Worm (Caenorhabditis elegans) whole organism, young adult: Measurements from ENCODE around the gene F14D12.1.

Experiments used
- C06A6.2 ChIP-seq: fragments of 200-800 bp; sonication (Bioruptor generic); conservative IDR thresholded peaks from 2 replicates; pipeline ENCODE4 v1.3.6; 2022; ENCODE audit warnings: missing genetic modification characterization, missing compliant biosample characterization
- F10E7.11 ChIP-seq: sonication (generic microtip); optimal IDR thresholded peaks from 2 replicates; lab custom pipeline; 2017; ENCODE audit warnings: mild to moderate bottlenecking, missing genetic modification characterization, moderate library complexity, missing compliant biosample characterization
- F22D6.2 ChIP-seq: sonication (generic microtip); optimal IDR thresholded peaks from 2 replicates; lab custom pipeline; 2016; ENCODE audit warnings: mild to moderate bottlenecking, missing genetic modification characterization, missing compliant biosample characterization
- F33H1.4 ChIP-seq: fragments of 200-800 bp; sonication (Bioruptor generic); IDR thresholded peaks from 2 replicates; pipeline ENCODE4 v1.3.6; 2022; ENCODE audit warnings: missing genetic modification reagents, missing genetic modification characterization, missing compliant biosample characterization
- F39B2.1 ChIP-seq: fragments of 200-800 bp; sonication (Bioruptor generic); IDR thresholded peaks from 2 replicates; pipeline ENCODE4 v1.3.6; 2022; ENCODE audit warnings: missing genetic modification reagents, missing genetic modification characterization, missing compliant biosample characterization
- F49E8.2 ChIP-seq: sonication (generic microtip); optimal IDR thresholded peaks from 3 replicates; lab custom pipeline; 2017; ENCODE audit warnings: missing genetic modification characterization, mild to moderate bottlenecking, missing compliant biosample characterization, antibody characterized with exemption, moderate library complexity; ENCODE audit not compliant: insufficient read depth
- F57A8.1 ChIP-seq: fragments of 200-800 bp; sonication (Bioruptor generic); optimal IDR thresholded peaks from 2 replicates; lab custom pipeline; 2018; ENCODE audit warnings: mild to moderate bottlenecking, missing genetic modification characterization, moderate library complexity, missing compliant biosample characterization
- F57C9.4 ChIP-seq: sonication (generic microtip); optimal IDR thresholded peaks from 2 replicates; lab custom pipeline; 2017; ENCODE audit warnings: mild to moderate bottlenecking, missing genetic modification characterization, missing compliant biosample characterization
- T07F8.4 ChIP-seq: sonication (generic microtip); optimal IDR thresholded peaks from 2 replicates; lab custom pipeline; 2016; ENCODE audit warnings: mild to moderate bottlenecking, missing genetic modification characterization, moderate library complexity, missing compliant biosample characterization
- T26A5.8 ChIP-seq: sonication (generic microtip); optimal IDR thresholded peaks from 2 replicates; lab custom pipeline; 2016; ENCODE audit warnings: missing genetic modification characterization, missing compliant biosample characterization
- Y53F4B.3 ChIP-seq: fragments of 200-800 bp; sonication (Bioruptor generic); IDR thresholded peaks from 2 replicates; pipeline ENCODE4 v1.3.6; 2022; ENCODE audit warnings: missing genetic modification reagents, missing genetic modification characterization, missing compliant biosample characterization
- Y79H2A.3 ChIP-seq: fragments of 200-800 bp; sonication (Bioruptor generic); conservative IDR thresholded peaks from 2 replicates; pipeline ENCODE4 v1.3.6; 2022; ENCODE audit warnings: missing genetic modification reagents, missing genetic modification characterization, missing compliant biosample characterization
- Y95B8A.8 ChIP-seq: fragments of 200-800 bp; sonication (Bioruptor generic); IDR thresholded peaks from 2 replicates; pipeline ENCODE4 v1.3.6; 2022; ENCODE audit warnings: missing genetic modification reagents, missing genetic modification characterization, missing compliant biosample characterization
- akir-1 ChIP-seq: fragments of 200-800 bp; sonication (Bioruptor generic); optimal IDR thresholded peaks from 2 replicates; lab custom pipeline; 2018; ENCODE audit warnings: mild to moderate bottlenecking, missing genetic modification characterization, moderate library complexity, missing compliant biosample characterization
- ama-1 ChIP-seq, 3 experiments: fragments of 150-350 bp in 1 of 3; sonication (generic microtip) in 2 of 3; optimal IDR thresholded peaks; 2 replicates each; lab custom pipeline; 2014 to 2018; ENCODE audit warnings: missing biosample characterization in 2 of 3, missing genetic modification characterization in 2 of 3, missing genetic modification reagents in 2 of 3
- aptf-3 ChIP-seq: fragments of 200-800 bp; sonication (Bioruptor generic); IDR thresholded peaks from 2 replicates; pipeline ENCODE4 v1.3.6; 2022; ENCODE audit warnings: missing genetic modification characterization, missing compliant biosample characterization
- atf-7 ChIP-seq: sonication (generic microtip); optimal IDR thresholded peaks from 2 replicates; lab custom pipeline; 2017; ENCODE audit warnings: mild to moderate bottlenecking, missing genetic modification characterization, missing compliant biosample characterization
- attf-6 ChIP-seq: fragments of 200-800 bp; sonication (Bioruptor generic); IDR thresholded peaks from 2 replicates; pipeline ENCODE4 v1.3.6; 2022; ENCODE audit warnings: missing genetic modification reagents, missing genetic modification characterization, missing compliant biosample characterization
- bed-2 ChIP-seq: fragments of 200-800 bp; sonication (Bioruptor generic); IDR thresholded peaks from 2 replicates; pipeline ENCODE4 v1.3.6; 2022; ENCODE audit warnings: missing genetic modification reagents, missing genetic modification characterization, missing compliant biosample characterization
- ceh-27 ChIP-seq: fragments of 200-800 bp; sonication (Bioruptor generic); optimal IDR thresholded peaks from 2 replicates; lab custom pipeline; 2018; ENCODE audit warnings: mild to moderate bottlenecking, missing genetic modification characterization, moderate library complexity, missing compliant biosample characterization
- chd-7 ChIP-seq: sonication (generic microtip); optimal IDR thresholded peaks from 2 replicates; lab custom pipeline; 2016; ENCODE audit warnings: mild to moderate bottlenecking, missing genetic modification characterization, moderate library complexity, missing compliant biosample characterization
- dox-1 ChIP-seq: fragments of 200-800 bp; sonication (Bioruptor generic); IDR thresholded peaks from 2 replicates; pipeline ENCODE4 v1.3.6; 2022; ENCODE audit warnings: missing genetic modification reagents, missing genetic modification characterization, missing compliant biosample characterization
- dpff-1 ChIP-seq: sonication (generic microtip); optimal IDR thresholded peaks from 2 replicates; lab custom pipeline; 2017; ENCODE audit warnings: mild to moderate bottlenecking, missing genetic modification characterization, missing compliant biosample characterization
- egl-18 ChIP-seq: fragments of 200-800 bp; sonication (Bioruptor generic); IDR thresholded peaks from 2 replicates; pipeline ENCODE4 v1.3.6; 2022; ENCODE audit warnings: missing genetic modification reagents, missing genetic modification characterization, missing compliant biosample characterization
- egrh-3 ChIP-seq: fragments of 200-800 bp; sonication (Bioruptor generic); IDR thresholded peaks from 2 replicates; pipeline ENCODE4 v1.3.6; 2022; ENCODE audit warnings: missing genetic modification reagents, missing genetic modification characterization, missing compliant biosample characterization
- gei-17 ChIP-seq: fragments of 200-800 bp; sonication (Bioruptor generic); optimal IDR thresholded peaks from 2 replicates; lab custom pipeline; 2018; ENCODE audit warnings: mild to moderate bottlenecking, missing genetic modification characterization, missing compliant biosample characterization
- him-1 ChIP-seq: sonication (generic microtip); optimal IDR thresholded peaks from 2 replicates; lab custom pipeline; 2016; ENCODE audit warnings: missing genotype, missing genetic modification reagents, missing genetic modification characterization, missing compliant biosample characterization
- hlh-12 ChIP-seq: sonication (generic microtip); optimal IDR thresholded peaks from 2 replicates; lab custom pipeline; 2016; ENCODE audit warnings: missing genetic modification characterization, missing compliant biosample characterization
- lin-26 ChIP-seq: fragments of 200-800 bp; sonication (Bioruptor generic); IDR thresholded peaks from 2 replicates; pipeline ENCODE4 v1.3.6; 2022; ENCODE audit warnings: missing genetic modification reagents, missing genetic modification characterization, missing compliant biosample characterization
- lin-40 ChIP-seq: sonication (generic microtip); optimal IDR thresholded peaks from 2 replicates; lab custom pipeline; 2016; ENCODE audit warnings: missing genetic modification characterization, mild to moderate bottlenecking, missing compliant biosample characterization, missing genotype, missing genetic modification reagents
- madf-10 ChIP-seq: sonication (generic microtip); optimal IDR thresholded peaks from 2 replicates; lab custom pipeline; 2016; ENCODE audit warnings: mild to moderate bottlenecking, missing genetic modification characterization, missing compliant biosample characterization
- madf-6 ChIP-seq: fragments of 200-800 bp; sonication (Bioruptor generic); IDR thresholded peaks from 2 replicates; pipeline ENCODE4 v1.3.6; 2022; ENCODE audit warnings: missing genetic modification reagents, missing genetic modification characterization, missing compliant biosample characterization
- madf-8 ChIP-seq: fragments of 200-800 bp; sonication (Bioruptor generic); conservative IDR thresholded peaks from 2 replicates; pipeline ENCODE4 v1.3.6; 2022; ENCODE audit warnings: missing genetic modification reagents, missing genetic modification characterization, missing compliant biosample characterization
- nfya-2 ChIP-seq: fragments of 200-800 bp; sonication (Bioruptor generic); IDR thresholded peaks from 2 replicates; pipeline ENCODE4 v1.3.6; 2022; ENCODE audit warnings: missing genetic modification reagents, missing genetic modification characterization, missing compliant biosample characterization
- nfyb-1 ChIP-seq: fragments of 200-800 bp; sonication (Bioruptor generic); IDR thresholded peaks from 2 replicates; pipeline ENCODE4 v1.3.6; 2022; ENCODE audit warnings: missing genetic modification reagents, missing genetic modification characterization, missing compliant biosample characterization
- nhr-120 ChIP-seq: fragments of 200-800 bp; sonication (Bioruptor generic); IDR thresholded peaks from 2 replicates; pipeline ENCODE4 v1.3.6; 2022; ENCODE audit warnings: missing genetic modification characterization, missing compliant biosample characterization
- nhr-179 ChIP-seq: sonication (generic microtip); optimal IDR thresholded peaks from 2 replicates; lab custom pipeline; 2016; ENCODE audit warnings: mild to moderate bottlenecking, missing genetic modification characterization, missing compliant biosample characterization
- nhr-80 ChIP-seq: sonication (generic microtip); optimal IDR thresholded peaks from 2 replicates; lab custom pipeline; 2016; ENCODE audit warnings: missing genetic modification characterization, missing compliant biosample characterization
- rcor-1 ChIP-seq: fragments of 200-800 bp; sonication (Bioruptor generic); IDR thresholded peaks from 2 replicates; pipeline ENCODE4 v1.3.6; 2022; ENCODE audit warnings: missing genetic modification reagents, missing genetic modification characterization, missing compliant biosample characterization
- snpc-4 ChIP-seq, 5 experiments: fragments of 150-350 bp in 1 of 5; sonication (generic microtip) in 4 of 5; optimal IDR thresholded peaks; 2 replicates each; lab custom pipeline; 2014 to 2018; ENCODE audit warnings: missing genetic modification characterization in 5 of 5, missing biosample characterization in 3 of 5, antibody characterized with exemption in 2 of 5, mild to moderate bottlenecking in 2 of 5, missing compliant biosample characterization in 2 of 5, missing genotype in 2 of 5, moderate library complexity in 2 of 5, missing genetic modification reagents in 1 of 5
- unc-62 ChIP-seq: fragments of 150-350 bp; optimal IDR thresholded peaks from 2 replicates; lab custom pipeline; 2014; ENCODE audit warnings: missing biosample characterization, missing genetic modification reagents, missing genetic modification characterization
- zim-3 ChIP-seq: sonication (generic microtip); optimal IDR thresholded peaks from 2 replicates; lab custom pipeline; 2017; ENCODE audit warnings: mild to moderate bottlenecking, missing genetic modification characterization, moderate library complexity, missing compliant biosample characterization
- ztf-22 ChIP-seq: fragments of 200-800 bp; sonication (Bioruptor generic); optimal IDR thresholded peaks from 2 replicates; lab custom pipeline; 2018; ENCODE audit warnings: mild to moderate bottlenecking, missing genetic modification characterization, moderate library complexity, missing compliant biosample characterization
- ztf-26 ChIP-seq: sonication (generic microtip); optimal IDR thresholded peaks from 2 replicates; lab custom pipeline; 2017; ENCODE audit warnings: missing genetic modification characterization, missing compliant biosample characterization
- ztf-3 ChIP-seq: fragments of 200-800 bp; sonication (Bioruptor generic); optimal IDR thresholded peaks from 2 replicates; lab custom pipeline; 2018; ENCODE audit warnings: mild to moderate bottlenecking, missing genetic modification characterization, missing compliant biosample characterization
- ztf-6 ChIP-seq: fragments of 200-800 bp; sonication (Bioruptor generic); IDR thresholded peaks from 2 replicates; pipeline ENCODE4 v1.3.6; 2022; ENCODE audit warnings: missing genetic modification reagents, missing genetic modification characterization, missing compliant biosample characterization

The F14D12.1 gene

DNA sequence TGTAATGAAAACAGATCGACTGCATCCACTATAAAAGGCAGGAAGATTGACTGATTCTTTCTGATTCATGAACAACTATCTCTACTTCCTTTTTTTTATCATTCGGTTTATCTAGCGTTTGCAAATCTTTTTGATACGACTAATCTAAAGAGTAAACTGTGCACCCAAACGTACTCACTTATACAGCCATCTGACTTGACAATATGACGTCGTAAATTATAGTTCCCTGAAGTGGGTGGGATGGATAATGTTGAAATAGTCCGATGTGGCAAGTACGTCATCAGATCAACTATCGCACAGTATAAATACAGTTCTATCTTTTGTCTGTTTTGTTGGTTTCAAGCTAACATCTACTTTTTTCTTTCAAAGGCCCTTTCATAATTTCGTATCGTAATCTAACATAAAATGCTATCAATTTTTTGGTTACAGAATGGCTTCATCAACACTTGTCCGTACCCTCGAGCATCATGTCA, 43.4 kb downstream of the F14D12.1 start, which contains the start of gene T22B7.3:
T22B7.3 (plus strand) TSS at position 423 of the 473 bp plus-strand sequence.
- TF ChIP-seq madf-10 (no peak), snpc-4 (GFP tag; optimal IDR thresholded peaks at IDR 0.05; lab: Kevin White, UChicago) (no peak), snpc-4 (tag; optimal IDR thresholded peaks at IDR 0.05; lab: Kevin White, UChicago) (no peak), ztf-3 (GFP tag; lab: Kevin White, UChicago) (no peak), dox-1 (GFP tag; lab: Robert Waterston, UW) (no peak), egrh-3 (GFP tag; lab: Robert Waterston, UW) (no peak), madf-8 (no peak), unc-62 (GFP tag; lab: Kevin White, UChicago) (no peak), madf-6 (GFP tag; lab: Robert Waterston, UW) (no peak), F57A8.1 (GFP tag; lab: Kevin White, UChicago) (no peak), Y79H2A.3 (no peak), F49E8.2 (tag; lab: Kevin White, UChicago) (no peak), rcor-1 (GFP tag; lab: Robert Waterston, UW) (no peak), atf-7 (tag; lab: Kevin White, UChicago) (no peak), nfyb-1 (GFP tag; lab: Robert Waterston, UW) (no peak), chd-7 (no peak), egl-18 (GFP tag; lab: Robert Waterston, UW) (no peak), zim-3 (tag; lab: Kevin White, UChicago) (no peak)

DNA sequence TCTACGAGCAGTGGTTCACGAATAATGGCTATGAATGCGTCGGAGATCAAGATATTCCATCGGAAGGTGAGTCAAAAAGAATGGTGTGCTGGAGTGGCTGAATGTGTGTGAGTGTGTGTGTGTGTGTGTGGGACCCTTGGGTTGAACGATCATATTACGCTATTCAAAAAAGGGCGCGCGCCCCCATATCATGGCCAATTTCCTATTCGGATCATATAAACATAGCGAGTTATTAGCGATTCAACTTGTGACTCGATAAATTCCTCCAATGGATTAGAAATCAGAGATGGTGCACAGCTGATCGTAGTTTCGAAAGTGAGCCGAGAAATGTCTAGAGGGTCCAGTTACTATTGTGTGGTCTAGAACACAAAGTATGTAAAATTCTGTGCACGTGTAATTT, 44.3 kb downstream of the F14D12.1 start, which contains the start of gene srv-7:
srv-7 (minus strand) TSS at position 101 of the 400 bp plus-strand sequence.
- TF ChIP-seq lin-40 (tag; lab: Kevin White, UChicago) (no peak), nhr-80 (tag; lab: Kevin White, UChicago) (no peak), T26A5.8 (tag; lab: Kevin White, UChicago) (no peak), him-1 (tag; lab: Kevin White, UChicago) (no peak), aptf-3 (GFP tag; lab: Robert Waterston, UW) (no peak), lin-26 (GFP tag; lab: Robert Waterston, UW) (no peak), nhr-120 (GFP tag; lab: Robert Waterston, UW) (no peak), hlh-12 (no peak), T07F8.4 (tag; lab: Kevin White, UChicago) (no peak), nfyb-1 (GFP tag; lab: Robert Waterston, UW) (no peak), F33H1.4 (GFP tag; lab: Robert Waterston, UW) (no peak), bed-2 (no peak), ama-1 (optimal IDR thresholded peaks at IDR 0.05; lab: Kevin White, UChicago) (no peak), ama-1 (GFP tag; optimal IDR thresholded peaks at IDR 0.05; lab: Kevin White, UChicago) (no peak), akir-1 (GFP tag; lab: Kevin White, UChicago) (no peak), zim-3 (tag; lab: Kevin White, UChicago) (no peak), chd-7 (no peak)

DNA sequence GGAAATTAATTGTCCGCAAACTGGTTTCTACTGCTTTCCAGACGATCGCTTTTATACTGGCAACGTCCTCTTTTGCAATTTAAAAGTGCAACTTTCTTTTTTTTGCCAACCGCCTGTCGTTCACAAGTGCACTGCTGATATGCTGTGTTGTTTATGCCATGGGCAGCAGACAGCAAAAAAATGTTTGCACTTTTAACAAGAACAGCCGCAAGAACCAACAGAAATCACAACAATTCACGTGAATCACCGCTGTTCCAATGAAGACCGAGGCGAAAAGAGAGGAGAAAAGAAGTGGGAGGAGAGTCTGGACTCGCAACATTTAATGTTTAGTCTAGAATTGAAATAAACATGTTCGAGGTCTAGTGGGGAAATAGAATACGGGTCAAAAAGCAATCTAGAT, 50.2 kb downstream of the F14D12.1 start, which contains the start of gene T22B7.7:
T22B7.7 (minus strand) TSS at position 262 of the 400 bp plus-strand sequence.
- TF ChIP-seq gei-17 (GFP tag; lab: Kevin White, UChicago) (peak; percentile 6), F22D6.2 (tag; lab: Kevin White, UChicago) (peak; percentile 43), Y53F4B.3 (GFP tag; lab: Robert Waterston, UW) (no peak), F39B2.1 (GFP tag; lab: Robert Waterston, UW) (no peak), nfya-2 (GFP tag; lab: Robert Waterston, UW) (no peak), F49E8.2 (tag; lab: Kevin White, UChicago) (no peak), dpff-1 (tag; lab: Kevin White, UChicago) (no peak), Y95B8A.8 (GFP tag; lab: Robert Waterston, UW) (no peak), ceh-27 (GFP tag; lab: Kevin White, UChicago) (no peak), ztf-22 (no peak), attf-6 (no peak), ama-1 (optimal IDR thresholded peaks at IDR 0.05; lab: Kevin White, UChicago) (no peak), ama-1 (GFP tag; optimal IDR thresholded peaks at IDR 0.05; lab: Kevin White, UChicago) (no peak), F10E7.11 (tag; lab: Kevin White, UChicago) (no peak), C06A6.2 (no peak), ztf-26 (tag; lab: Kevin White, UChicago) (no peak), bed-2 (no peak), madf-8 (no peak), ztf-6 (GFP tag; lab: Robert Waterston, UW) (no peak), nhr-179 (tag; lab: Kevin White, UChicago) (no peak), F57C9.4 (tag; lab: Kevin White, UChicago) (no peak)
